Fruit fly (Drosophila melanogaster) whole organism, embryonic: ENCODE results near the gene CG14221.

Source experiments
- CG10654 ChIP-seq: fragments of 200-800 bp; sonication (Bioruptor generic); optimal IDR thresholded peaks from 2 replicates; lab custom pipeline; 2016; ENCODE audit warnings: missing biosample characterization, missing genetic modification characterization
- CG11085 ChIP-seq: fragments of 200-800 bp; sonication (Bioruptor generic); IDR thresholded peaks from 2 replicates; pipeline ENCODE4 v1.3.6; 2022; ENCODE audit warnings: missing biosample characterization, missing genetic modification characterization
- CG11398 ChIP-seq: fragments of 200-800 bp; sonication (Bioruptor generic); optimal IDR thresholded peaks from 2 replicates; lab custom pipeline; 2016; ENCODE audit warnings: missing biosample characterization, missing genetic modification characterization
- CG14710 ChIP-seq: fragments of 200-800 bp; sonication (Bioruptor generic); optimal IDR thresholded peaks from 3 replicates; lab custom pipeline; 2019; ENCODE audit warnings: missing biosample characterization, mild to moderate bottlenecking, missing genetic modification characterization, moderate library complexity
- CG15073 ChIP-seq: fragments of 200-800 bp; sonication (Bioruptor generic); optimal IDR thresholded peaks from 2 replicates; lab custom pipeline; 2016; ENCODE audit warnings: missing biosample characterization, missing genetic modification characterization
- CG16815 ChIP-seq: fragments of 200-800 bp; sonication (Bioruptor generic); optimal IDR thresholded peaks from 3 replicates; lab custom pipeline; 2017; ENCODE audit warnings: missing biosample characterization, mild to moderate bottlenecking, missing genetic modification characterization
- CG18764 ChIP-seq: fragments of 200-800 bp; sonication (Bioruptor generic); optimal IDR thresholded peaks from 3 replicates; lab custom pipeline; 2016; ENCODE audit warnings: missing biosample characterization, missing genetic modification characterization
- CG2116 ChIP-seq: fragments of 200-800 bp; sonication (Bioruptor generic); optimal IDR thresholded peaks from 3 replicates; lab custom pipeline; 2018; ENCODE audit warnings: missing biosample characterization, mild to moderate bottlenecking, missing genetic modification characterization
- CG2202 ChIP-seq: fragments of 200-800 bp; sonication (Bioruptor generic); optimal IDR thresholded peaks from 2 replicates; lab custom pipeline; 2018; ENCODE audit warnings: missing biosample characterization, mild to moderate bottlenecking, missing genetic modification characterization
- CG34224 ChIP-seq: fragments of 200-800 bp; sonication (Bioruptor generic); IDR thresholded peaks from 3 replicates; pipeline ENCODE4 v1.3.6; 2022; ENCODE audit warnings: missing biosample characterization, missing genetic modification characterization; ENCODE audit not compliant: partially characterized antibody
- CG6175 ChIP-seq: fragments of 200-800 bp; sonication (Bioruptor generic); IDR thresholded peaks from 3 replicates; pipeline ENCODE4 v1.3.6; 2022; ENCODE audit warnings: missing biosample characterization, missing genetic modification characterization
- CG6791 ChIP-seq: fragments of 200-800 bp; sonication (Bioruptor generic); IDR thresholded peaks from 3 replicates; pipeline ENCODE4 v1.3.6; 2022; ENCODE audit warnings: missing biosample characterization, missing genetic modification characterization; ENCODE audit not compliant: partially characterized antibody
- CG7786 ChIP-seq: fragments of 200-800 bp; sonication (Bioruptor generic); optimal IDR thresholded peaks from 2 replicates; lab custom pipeline; 2016; ENCODE audit warnings: missing biosample characterization, missing genetic modification characterization
- CG8478 ChIP-seq: fragments of >200 bp; optimal IDR thresholded peaks from 2 replicates; lab custom pipeline; 2018
- CG8944 ChIP-seq: fragments of 200-800 bp; sonication (Bioruptor generic); optimal IDR thresholded peaks from 3 replicates; lab custom pipeline; 2016; ENCODE audit warnings: missing biosample characterization, missing genetic modification characterization
- CG9797 ChIP-seq: fragments of 200-800 bp; sonication (Bioruptor generic); optimal IDR thresholded peaks from 3 replicates; lab custom pipeline; 2018; ENCODE audit warnings: missing biosample characterization, mild to moderate bottlenecking, missing genetic modification characterization
- CG9932 ChIP-seq: fragments of 200-800 bp; sonication (Bioruptor generic); IDR thresholded peaks from 2 replicates; pipeline ENCODE4 v1.3.6; 2022; ENCODE audit warnings: missing biosample characterization, missing genetic modification characterization
- Camta ChIP-seq: fragments of 200-800 bp; sonication (Bioruptor generic); optimal IDR thresholded peaks from 2 replicates; lab custom pipeline; 2016; ENCODE audit warnings: missing biosample characterization, missing genetic modification characterization
- Dll ChIP-seq: fragments of 200-800 bp; sonication (Bioruptor generic); IDR thresholded peaks from 4 replicates; pipeline ENCODE4 v1.3.6; 2022; ENCODE audit warnings: missing biosample characterization, missing genetic modification characterization; ENCODE audit not compliant: partially characterized antibody
- Dref ChIP-seq: fragments of 200-800 bp; sonication (Bioruptor generic); IDR thresholded peaks from 2 replicates; pipeline ENCODE4 v1.3.6; 2022; ENCODE audit warnings: missing biosample characterization, missing genetic modification characterization
- Hand ChIP-seq: fragments of 200-800 bp; sonication (Bioruptor generic); optimal IDR thresholded peaks from 2 replicates; lab custom pipeline; 2017; ENCODE audit warnings: mild to moderate bottlenecking, missing biosample characterization, missing genetic modification reagents, missing genetic modification characterization
- Hr3 ChIP-seq: fragments of 200-800 bp; sonication (Bioruptor generic); optimal IDR thresholded peaks from 3 replicates; lab custom pipeline; 2016; ENCODE audit warnings: missing biosample characterization, missing genetic modification characterization
- Max ChIP-seq: fragments of 200-800 bp; sonication (Bioruptor generic); optimal IDR thresholded peaks from 2 replicates; lab custom pipeline; 2016; ENCODE audit warnings: missing biosample characterization, mild to moderate bottlenecking, missing genetic modification characterization
- Poxn ChIP-seq: fragments of 200-800 bp; sonication (Bioruptor generic); IDR thresholded peaks from 2 replicates; pipeline ENCODE4 v1.3.6; 2022; ENCODE audit warnings: missing biosample characterization, missing genetic modification characterization
- Scr ChIP-seq: fragments of 200-800 bp; sonication (Bioruptor generic); IDR thresholded peaks from 2 replicates; pipeline ENCODE4 v1.3.6; 2022; ENCODE audit warnings: missing biosample characterization, missing genetic modification characterization; ENCODE audit not compliant: partially characterized antibody
- Sry-δ ChIP-seq: fragments of 200-800 bp; sonication (Bioruptor generic); optimal IDR thresholded peaks from 2 replicates; lab custom pipeline; 2016; ENCODE audit warnings: missing biosample characterization, missing genetic modification characterization
- amos ChIP-seq: fragments of 200-800 bp; sonication (Bioruptor generic); IDR thresholded peaks from 2 replicates; pipeline ENCODE4 v1.3.6; 2022; ENCODE audit warnings: missing biosample characterization, missing genetic modification characterization; ENCODE audit not compliant: partially characterized antibody
- bbx ChIP-seq: fragments of 200-800 bp; sonication (Bioruptor generic); IDR thresholded peaks from 2 replicates; pipeline ENCODE4 v1.3.6; 2022; ENCODE audit warnings: missing biosample characterization, missing genetic modification characterization; ENCODE audit not compliant: partially characterized antibody
- bigmax ChIP-seq: fragments of 200-800 bp; sonication (Bioruptor generic); optimal IDR thresholded peaks from 2 replicates; lab custom pipeline; 2018; ENCODE audit warnings: missing biosample characterization, mild to moderate bottlenecking, missing genetic modification characterization
- bowl ChIP-seq: fragments of 200-800 bp; sonication (Bioruptor generic); IDR thresholded peaks from 2 replicates; pipeline ENCODE4 v1.3.6; 2022; ENCODE audit warnings: missing biosample characterization, missing genetic modification characterization
- ci ChIP-seq: fragments of 200-800 bp; sonication (Bioruptor generic); IDR thresholded peaks from 3 replicates; pipeline ENCODE4 v1.3.6; 2022; ENCODE audit warnings: missing biosample characterization, missing genetic modification characterization
- dan ChIP-seq: fragments of 200-800 bp; sonication (Bioruptor generic); IDR thresholded peaks from 2 replicates; pipeline ENCODE4 v1.3.6; 2022; ENCODE audit warnings: missing biosample characterization, missing genetic modification characterization
- dysf ChIP-seq: fragments of 200-800 bp; sonication (Bioruptor generic); IDR thresholded peaks from 3 replicates; pipeline ENCODE4 v1.3.6; 2022; ENCODE audit warnings: missing biosample characterization, missing genetic modification characterization
- emc ChIP-seq: fragments of 200-800 bp; sonication (Bioruptor generic); optimal IDR thresholded peaks from 2 replicates; lab custom pipeline; 2016; ENCODE audit warnings: missing biosample characterization, missing genetic modification characterization
- gce ChIP-seq: fragments of 200-800 bp; sonication (Bioruptor generic); IDR thresholded peaks from 3 replicates; pipeline ENCODE4 v1.3.6; 2022; ENCODE audit warnings: missing biosample characterization, missing genetic modification characterization
- gcm2 ChIP-seq: fragments of 200-800 bp; sonication (Bioruptor generic); optimal IDR thresholded peaks from 2 replicates; lab custom pipeline; 2016; ENCODE audit warnings: missing biosample characterization, missing genetic modification characterization
- hkb ChIP-seq, 2 experiments: fragments of 200-800 bp in 1 of 2; fragments of >200 bp in 1 of 2; sonication (Bioruptor generic) in 1 of 2; IDR thresholded peaks in 1 of 2; optimal IDR thresholded peaks in 1 of 2; 2 replicates each; pipeline versions ENCODE4 v1.3.6 to Lab custom; 2017 to 2022; ENCODE audit warnings: missing biosample characterization in 1 of 2, missing genetic modification characterization in 1 of 2
- inv ChIP-seq: fragments of 200-800 bp; sonication (Bioruptor generic); IDR thresholded peaks from 2 replicates; pipeline ENCODE4 v1.3.6; 2022; ENCODE audit warnings: missing biosample characterization, missing genetic modification characterization; ENCODE audit not compliant: partially characterized antibody
- ken ChIP-seq: fragments of 200-800 bp; sonication (Bioruptor generic); IDR thresholded peaks from 3 replicates; pipeline ENCODE4 v1.3.6; 2022; ENCODE audit warnings: missing biosample characterization, missing genetic modification characterization
- mam ChIP-seq: fragments of 200-800 bp; sonication (Bioruptor generic); optimal IDR thresholded peaks from 3 replicates; lab custom pipeline; 2016; ENCODE audit warnings: missing biosample characterization, missing genetic modification characterization
- nau ChIP-seq: fragments of 200-800 bp; sonication (Bioruptor generic); optimal IDR thresholded peaks from 3 replicates; lab custom pipeline; 2017; ENCODE audit warnings: missing biosample characterization, mild to moderate bottlenecking, missing genetic modification characterization, missing genetic modification reagents
- pros ChIP-seq: fragments of 200-800 bp; sonication (Bioruptor generic); optimal IDR thresholded peaks from 3 replicates; lab custom pipeline; 2019; ENCODE audit warnings: missing biosample characterization, mild to moderate bottlenecking, missing genetic modification characterization, moderate library complexity
- psq ChIP-seq: fragments of 200-800 bp; sonication (Bioruptor generic); optimal IDR thresholded peaks from 2 replicates; lab custom pipeline; 2017; ENCODE audit warnings: missing biosample characterization, missing genetic modification characterization
- seq ChIP-seq: fragments of 200-800 bp; sonication (Bioruptor generic); IDR thresholded peaks from 2 replicates; pipeline ENCODE4 v1.3.6; 2022; ENCODE audit warnings: missing biosample characterization, missing genetic modification characterization
- shn ChIP-seq: fragments of 200-800 bp; sonication (Bioruptor generic); optimal IDR thresholded peaks from 3 replicates; lab custom pipeline; 2016; ENCODE audit warnings: missing biosample characterization, missing genetic modification characterization
- slp2 ChIP-seq: fragments of 200-800 bp; sonication (Bioruptor generic); optimal IDR thresholded peaks from 2 replicates; lab custom pipeline; 2016; ENCODE audit warnings: missing biosample characterization, missing genetic modification characterization
- sna ChIP-seq: fragments of 200-800 bp; sonication (Bioruptor generic); IDR thresholded peaks from 2 replicates; pipeline ENCODE4 v1.3.6; 2022; ENCODE audit warnings: missing biosample characterization, missing genetic modification characterization; ENCODE audit not compliant: partially characterized antibody
- sob ChIP-seq: fragments of 200-800 bp; sonication (Bioruptor generic); IDR thresholded peaks from 2 replicates; pipeline ENCODE4 v1.3.6; 2022; ENCODE audit warnings: missing biosample characterization, missing genetic modification characterization
- sqz ChIP-seq: fragments of 200-800 bp; sonication (Bioruptor generic); optimal IDR thresholded peaks from 3 replicates; lab custom pipeline; 2018; ENCODE audit warnings: missing biosample characterization, mild to moderate bottlenecking, missing genetic modification characterization
- trem ChIP-seq: fragments of 200-800 bp; optimal IDR thresholded peaks from 3 replicates; lab custom pipeline; 2019; ENCODE audit warnings: missing biosample characterization, mild to moderate bottlenecking, missing genetic modification characterization, moderate library complexity
- z ChIP-seq: fragments of 200-800 bp; sonication (Bioruptor generic); IDR thresholded peaks from 3 replicates; pipeline ENCODE4 v1.3.6; 2022; ENCODE audit warnings: missing biosample characterization, missing genetic modification characterization

The CG14221 gene

dm6 chrX:19579648-19580301 is 41.3 kb downstream of the CG14221 start, which contains the start of gene Tao (continued):
- peak; percentile 72 for TF ChIP-seq CG9797 (GFP tag; lab: Kevin White, UChicago)
- TF ChIP-seq gce (GFP tag; lab: Robert Waterston, UW): no peak
- no peak for TF ChIP-seq bigmax
- TF ChIP-seq CG2202 (tag; lab: Kevin White, UChicago): no peak
- no peak for TF ChIP-seq sqz (GFP tag; lab: Kevin White, UChicago)
- no peak for TF ChIP-seq z
- TF ChIP-seq sob: no peak
- TF ChIP-seq shn: no peak
- peak; percentile 55 for TF ChIP-seq Dref (GFP tag; lab: Robert Waterston, UW)
- peak; percentile 80 for TF ChIP-seq CG6791
- TF ChIP-seq CG11398 (GFP tag; lab: Kevin White, UChicago): no peak
- no peak for TF ChIP-seq Hand
- peak; percentile 82 for TF ChIP-seq CG34224 (GFP tag; lab: Robert Waterston, UW)
- TF ChIP-seq CG9932 (GFP tag; lab: Robert Waterston, UW): no peak
- no peak for TF ChIP-seq dysf (GFP tag; lab: Robert Waterston, UW)
- no peak for TF ChIP-seq pros
- TF ChIP-seq nau (GFP tag; lab: Kevin White, UChicago): no peak
- TF ChIP-seq CG2116 (GFP tag; lab: Kevin White, UChicago): peak; percentile 82
- peak; percentile 21 for TF ChIP-seq Max (GFP tag; lab: Kevin White, UChicago)
- TF ChIP-seq sna (GFP tag; lab: Robert Waterston, UW): peak; percentile 88
- no peak for TF ChIP-seq ken (GFP tag; lab: Robert Waterston, UW)
- peak; percentile 12 for TF ChIP-seq trem (tag; lab: Kevin White, UChicago)
- TF ChIP-seq slp2 (GFP tag; lab: Kevin White, UChicago): no peak
- no peak for TF ChIP-seq bowl (GFP tag; lab: Robert Waterston, UW)
- TF ChIP-seq ci (GFP tag; lab: Robert Waterston, UW): no peak
- TF ChIP-seq CG8478 (lab: Kevin White, UChicago): no peak
- TF ChIP-seq CG7786 (GFP tag; lab: Kevin White, UChicago): no peak
- no peak for TF ChIP-seq dan (GFP tag; lab: Robert Waterston, UW)
- peak; percentile 91 for TF ChIP-seq Dll (GFP tag; lab: Robert Waterston, UW)
- peak; percentile 80 for TF ChIP-seq Sry-δ
- peak; percentile 87 for TF ChIP-seq inv (GFP tag; lab: Robert Waterston, UW)
- TF ChIP-seq psq (GFP tag; lab: Kevin White, UChicago): no peak
- TF ChIP-seq CG16815: no peak
- no peak for TF ChIP-seq CG11085 (GFP tag; lab: Robert Waterston, UW)
- no peak for TF ChIP-seq Camta
- TF ChIP-seq Scr (GFP tag; lab: Robert Waterston, UW): peak; percentile 91
- no peak for TF ChIP-seq CG18764
- no peak for TF ChIP-seq CG8944 (GFP tag; lab: Kevin White, UChicago)
- TF ChIP-seq seq (GFP tag; lab: Robert Waterston, UW): no peak
- TF ChIP-seq CG14710 (tag; lab: Kevin White, UChicago): peak; percentile 58
- TF ChIP-seq Hr3: no peak
- TF ChIP-seq amos (GFP tag; lab: Robert Waterston, UW): peak; percentile 79
- TF ChIP-seq bbx (GFP tag; lab: Robert Waterston, UW): peak; percentile 69
- TF ChIP-seq CG15073 (GFP tag; lab: Kevin White, UChicago): no peak
- no peak for TF ChIP-seq CG10654 (GFP tag; lab: Kevin White, UChicago)
- TF ChIP-seq gcm2 (GFP tag; lab: Kevin White, UChicago): no peak
- TF ChIP-seq CG6175 (GFP tag; lab: Robert Waterston, UW): no peak
- no peak for TF ChIP-seq hkb (optimal IDR thresholded peaks at IDR 0.05; lab: Kevin White, UChicago)
- TF ChIP-seq hkb (GFP tag; IDR thresholded peaks at IDR 0.05; lab: Robert Waterston, UW): no peak
- no peak for TF ChIP-seq mam (GFP tag; lab: Kevin White, UChicago)
- no peak for TF ChIP-seq Poxn (GFP tag; lab: Robert Waterston, UW)
- no peak for TF ChIP-seq emc (GFP tag; lab: Kevin White, UChicago)
